Fruit fly (Drosophila melanogaster) Kc167 (cell line): ENCODE measurements around the gene CG5556.

Experiments
- Myc ChIP-seq: fragments of >200 bp; optimal IDR thresholded peaks from 2 replicates; lab custom pipeline; 2017; ENCODE audit warnings: missing external identifiers
- Sin3A ChIP-seq: fragments of >200 bp; optimal IDR thresholded peaks from 2 replicates; lab custom pipeline; 2018; ENCODE audit warnings: missing external identifiers
- h ChIP-seq: fragments of >200 bp; optimal IDR thresholded peaks from 3 replicates; lab custom pipeline; 2018; ENCODE audit warnings: missing external identifiers
- insv ChIP-seq: fragments of >200 bp; optimal IDR thresholded peaks from 3 replicates; lab custom pipeline; 2018; ENCODE audit warnings: missing external identifiers
- psq ChIP-seq: fragments of >200 bp; optimal IDR thresholded peaks from 2 replicates; lab custom pipeline; 2017; ENCODE audit warnings: missing external identifiers

DNA sequence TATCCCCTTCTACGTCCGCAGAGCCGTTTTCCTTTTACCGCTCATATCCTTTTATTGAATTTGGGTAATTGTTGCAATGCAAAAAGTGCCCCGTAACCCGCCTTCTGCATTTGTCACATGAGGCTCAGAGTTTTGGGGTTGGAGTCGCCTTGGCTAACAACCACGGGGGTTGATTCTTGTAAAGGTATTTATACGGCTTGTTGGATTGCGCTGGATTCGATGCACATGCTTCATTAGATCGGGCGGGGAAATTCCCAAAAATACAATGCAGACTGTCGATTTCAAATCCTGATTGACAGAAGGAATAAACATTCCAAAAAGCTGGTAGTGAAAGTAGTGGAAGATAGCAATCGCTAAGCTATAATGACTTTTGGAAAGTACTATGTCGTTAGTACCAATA is 37.6 kb upstream of the CG5556 start:
- TF ChIP-seq Sin3A, result no peak
- no peak for TF ChIP-seq psq (lab: Kevin White, UChicago)
- no peak for TF ChIP-seq insv
- TF ChIP-seq h (lab: Kevin White, UChicago), result no peak
- TF ChIP-seq Myc (lab: Kevin White, UChicago), result no peak
